Fruit fly (Drosophila melanogaster) whole organism, larva: ENCODE data around the gene CG34327.

Source experiments
- noc ChIP-seq: fragments of 200-800 bp; sonication (Bioruptor generic); optimal IDR thresholded peaks from 3 replicates; lab custom pipeline; 2019; ENCODE audit warnings: missing biosample characterization, mild to moderate bottlenecking, missing genetic modification characterization, moderate library complexity

CG34327 gene

DNA sequence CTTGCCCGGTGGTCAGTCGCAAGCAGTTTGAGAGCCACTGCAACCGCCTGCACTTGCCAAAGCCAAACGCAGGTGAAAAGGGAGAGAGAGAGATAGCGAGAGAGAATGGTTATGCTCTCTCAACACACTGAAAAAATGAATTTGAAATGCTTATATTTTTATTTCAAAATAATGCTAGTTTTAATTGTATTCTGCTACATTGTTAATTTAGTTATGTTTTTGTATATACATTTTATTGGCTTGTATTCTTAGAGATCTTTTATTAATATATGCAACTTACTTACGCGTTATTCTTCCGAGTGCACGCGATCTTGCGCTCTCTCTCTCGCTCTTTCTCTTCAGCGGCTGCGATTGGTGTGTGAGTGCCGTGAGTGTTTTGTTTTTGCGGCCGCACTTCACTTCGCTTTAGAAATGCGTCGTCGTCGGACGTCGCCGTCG, 45.1 kb downstream of the CG34327 start:
- peak; percentile 97 for TF ChIP-seq noc (tag; lab: Kevin White, UChicago)

DNA sequence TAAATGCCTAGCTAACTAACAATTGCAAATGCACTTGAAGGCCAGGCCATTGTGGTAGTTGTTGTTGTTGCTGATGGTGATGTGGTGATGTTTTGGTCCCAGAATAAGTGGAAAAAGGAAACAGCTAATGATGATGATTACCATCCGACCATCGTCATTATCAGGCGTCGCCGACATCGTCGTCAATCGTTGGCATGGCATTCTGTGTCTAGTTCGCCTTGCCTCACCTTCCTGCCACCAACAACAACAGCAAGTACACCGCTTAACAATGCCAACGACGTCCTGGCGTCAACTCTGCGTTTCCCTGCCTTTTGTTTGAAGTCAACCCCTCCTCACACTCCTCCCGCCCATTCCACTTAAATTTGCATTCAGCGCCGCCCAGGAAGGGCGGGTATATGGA, 46.0 kb downstream of the CG34327 start:
- TF ChIP-seq noc (tag; lab: Kevin White, UChicago) = no peak

DNA sequence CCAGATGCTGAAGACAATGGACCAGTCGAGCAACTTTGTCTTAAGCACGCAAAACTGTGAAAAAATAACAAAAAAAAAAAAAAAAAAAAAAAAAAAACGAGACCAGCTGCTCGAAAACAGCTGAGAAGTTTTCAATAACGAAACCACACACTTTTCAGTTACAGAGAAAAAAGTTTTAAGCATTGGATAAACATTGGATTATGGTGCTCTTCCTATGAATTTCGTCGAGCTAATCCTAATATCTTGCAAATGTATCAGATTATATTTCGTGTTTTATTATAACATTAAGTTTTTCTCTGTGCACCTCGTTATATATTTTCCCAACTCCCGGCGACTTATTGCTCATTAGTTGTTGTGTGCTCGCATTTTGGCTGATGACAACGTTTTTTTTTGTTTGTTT, 47.1 kb downstream of the CG34327 start:
- no peak for TF ChIP-seq noc (tag; lab: Kevin White, UChicago)

DNA sequence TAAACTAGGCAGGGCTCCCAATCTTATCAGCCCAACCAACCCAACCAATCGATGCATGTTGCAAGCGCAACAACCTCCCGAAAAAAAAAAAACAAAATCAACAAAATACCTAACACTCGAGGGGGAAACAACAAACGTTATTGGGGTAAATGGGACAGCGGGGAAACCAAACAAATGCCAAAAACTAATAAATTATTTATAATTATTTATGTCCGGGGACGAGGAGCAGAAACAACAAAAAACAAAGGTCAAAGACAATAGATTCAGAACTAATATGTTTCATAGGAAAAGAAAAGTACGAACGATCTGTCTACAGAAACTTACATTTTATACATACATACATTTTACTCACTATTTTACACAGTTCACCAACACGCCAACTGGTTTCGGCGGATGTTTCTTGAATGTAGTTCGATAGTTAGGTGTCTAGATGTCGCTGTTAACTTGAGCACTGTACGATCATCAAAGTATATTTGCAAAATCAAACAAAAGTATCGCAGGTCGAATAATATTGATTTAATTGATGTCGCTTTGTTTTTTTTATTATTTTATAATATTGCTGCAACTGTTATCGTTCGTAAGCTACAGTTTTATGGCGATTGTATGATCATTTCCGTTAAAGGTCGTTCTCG, 47.9 kb downstream of the CG34327 start:
- no peak for TF ChIP-seq noc (tag; lab: Kevin White, UChicago)

DNA sequence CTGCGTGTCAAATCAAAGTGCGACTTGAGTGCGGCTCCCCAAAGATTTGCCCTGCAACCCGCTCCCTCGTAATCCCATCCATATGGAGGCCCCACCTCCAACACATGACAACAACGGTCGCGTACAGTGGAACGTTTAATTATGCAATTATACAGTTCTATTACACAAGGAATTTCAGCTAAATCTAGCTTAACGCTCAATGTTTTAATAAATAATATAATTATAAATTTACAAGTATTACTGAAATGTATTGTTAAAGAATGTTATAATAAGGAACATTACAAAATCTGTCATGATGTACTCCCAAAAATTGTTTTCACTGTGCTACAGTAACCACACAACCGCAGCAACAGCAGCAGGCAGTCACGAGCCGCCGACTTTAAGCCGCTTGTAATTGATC, 49.5 kb downstream of the CG34327 start:
- TF ChIP-seq noc (tag; lab: Kevin White, UChicago) = no peak
